Worm (Caenorhabditis elegans) whole organism, early embryonic: ENCODE results near the gene kvs-3.

Source experiments
- F13C5.2 ChIP-seq: sonication (generic microtip); optimal IDR thresholded peaks from 2 replicates; lab custom pipeline; 2017; ENCODE audit warnings: mild to moderate bottlenecking, missing genetic modification characterization, inconsistent platforms, missing compliant biosample characterization
- aly-1 ChIP-seq: sonication (generic microtip); optimal IDR thresholded peaks from 2 replicates; lab custom pipeline; 2016; ENCODE audit warnings: missing genetic modification characterization, missing compliant biosample characterization
- ama-1 ChIP-seq: fragments of 150-350 bp; optimal IDR thresholded peaks from 2 replicates; lab custom pipeline; 2014
- ceh-13 ChIP-seq: fragments of 200-800 bp; sonication (Bioruptor generic); optimal IDR thresholded peaks from 2 replicates; lab custom pipeline; 2018; ENCODE audit warnings: mild to moderate bottlenecking, missing genetic modification characterization, missing compliant biosample characterization
- ceh-36 ChIP-seq: sonication (generic microtip); optimal IDR thresholded peaks from 2 replicates; lab custom pipeline; 2016; ENCODE audit warnings: missing genetic modification characterization, inconsistent platforms, missing compliant biosample characterization
- ets-7 ChIP-seq: sonication (generic microtip); optimal IDR thresholded peaks from 2 replicates; lab custom pipeline; 2016; ENCODE audit warnings: missing genotype, missing genetic modification characterization, missing compliant biosample characterization
- flt-1 ChIP-seq: fragments of 200-800 bp; sonication (Bioruptor generic); IDR thresholded peaks from 2 replicates; pipeline ENCODE4 v1.3.6; 2022; ENCODE audit warnings: missing genetic modification characterization, missing compliant biosample characterization
- hmg-4 ChIP-seq: fragments of 200-800 bp; sonication (Bioruptor generic); optimal IDR thresholded peaks from 2 replicates; lab custom pipeline; 2018; ENCODE audit warnings: mild to moderate bottlenecking, missing genetic modification characterization, missing compliant biosample characterization
- hnd-1 ChIP-seq: sonication (generic microtip); optimal IDR thresholded peaks from 2 replicates; lab custom pipeline; 2016; ENCODE audit warnings: missing genetic modification characterization, missing compliant biosample characterization
- pes-1 ChIP-seq: fragments of 200-800 bp; sonication (Bioruptor generic); IDR thresholded peaks from 2 replicates; pipeline ENCODE4 v1.3.6; 2022; ENCODE audit warnings: missing genetic modification reagents, missing genetic modification characterization, missing compliant biosample characterization
- scrt-1 ChIP-seq: fragments of 200-800 bp; sonication (Bioruptor generic); IDR thresholded peaks from 2 replicates; pipeline ENCODE4 v1.3.6; 2022; ENCODE audit warnings: missing genetic modification characterization, missing compliant biosample characterization
- tbx-11 ChIP-seq: fragments of 200-800 bp; sonication (Bioruptor generic); IDR thresholded peaks from 2 replicates; pipeline ENCODE4 v1.3.6; 2022; ENCODE audit warnings: missing genetic modification characterization, missing compliant biosample characterization

DNA sequence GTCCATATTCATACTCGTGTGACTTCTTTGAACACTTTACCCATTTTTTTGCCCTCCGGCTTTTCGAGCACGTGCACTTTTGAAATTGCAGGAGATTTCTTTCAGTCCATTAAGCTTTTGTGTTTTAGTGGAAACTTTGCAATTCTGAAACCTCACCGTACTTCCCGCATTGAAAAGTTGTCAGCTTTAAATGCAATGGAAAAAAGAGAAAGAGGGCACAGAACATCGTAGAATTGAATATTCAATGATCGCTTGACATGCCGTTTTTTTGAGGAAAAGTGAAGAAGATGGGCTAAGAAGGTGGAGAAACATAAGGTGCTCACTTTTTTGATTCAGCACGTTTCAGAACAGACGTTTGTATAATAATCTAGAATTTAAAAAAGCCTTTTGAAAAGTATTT is 3.7 kb upstream of the kvs-3 start:
- TF ChIP-seq ets-7 (tag; lab: Kevin White, UChicago) (no peak), hmg-4 (GFP tag; lab: Kevin White, UChicago) (no peak), scrt-1 (GFP tag; lab: Robert Waterston, UW) (no peak), F13C5.2 (no peak), ama-1 (lab: Kevin White, UChicago) (no peak), ceh-13 (GFP tag; lab: Kevin White, UChicago) (no peak), hnd-1 (tag; lab: Kevin White, UChicago) (no peak), aly-1 (no peak), flt-1 (GFP tag; lab: Robert Waterston, UW) (no peak), tbx-11 (GFP tag; lab: Robert Waterston, UW) (no peak), ceh-36 (tag; lab: Kevin White, UChicago) (no peak), pes-1 (GFP tag; lab: Robert Waterston, UW) (no peak)
